Fruit fly (Drosophila melanogaster) whole organism, embryonic: ENCODE measurements around the gene Ppt1.
A peak's percentile ranks its signal among the peaks of the same experiment; 100 is the strongest.

Experiments
- Atf3 ChIP-seq: fragments of 200-800 bp; sonication (Bioruptor generic); optimal IDR thresholded peaks from 3 replicates; lab custom pipeline; 2016; ENCODE audit warnings: missing biosample characterization, missing genetic modification characterization
- Bdp1 ChIP-seq: fragments of 200-800 bp; sonication (Bioruptor generic); optimal IDR thresholded peaks from 3 replicates; lab custom pipeline; 2016; ENCODE audit warnings: missing biosample characterization, missing genetic modification characterization
- BtbVII ChIP-seq: fragments of 200-800 bp; sonication (Bioruptor generic); optimal IDR thresholded peaks from 3 replicates; lab custom pipeline; 2017; ENCODE audit warnings: missing biosample characterization, mild to moderate bottlenecking, missing genetic modification characterization
- CG1024 ChIP-seq: fragments of 200-800 bp; sonication (Bioruptor generic); IDR thresholded peaks from 2 replicates; pipeline ENCODE4 v1.3.6; 2022; ENCODE audit warnings: missing biosample characterization, missing genetic modification characterization
- CG11093 ChIP-seq: fragments of 200-800 bp; sonication (Bioruptor generic); IDR thresholded peaks from 3 replicates; pipeline ENCODE4 v1.3.6; 2022; ENCODE audit warnings: missing biosample characterization, missing genetic modification characterization
- CG11456 ChIP-seq: fragments of 200-800 bp; sonication (Bioruptor generic); IDR thresholded peaks from 3 replicates; pipeline ENCODE4 v1.3.6; 2022; ENCODE audit warnings: missing biosample characterization, missing genetic modification characterization
- CG1233 ChIP-seq: fragments of 200-800 bp; sonication (Bioruptor generic); optimal IDR thresholded peaks from 4 replicates; lab custom pipeline; 2018; ENCODE audit warnings: missing biosample characterization, mild to moderate bottlenecking, missing genetic modification characterization
- CG12391 ChIP-seq: fragments of 200-800 bp; sonication (Bioruptor generic); optimal IDR thresholded peaks from 3 replicates; lab custom pipeline; 2018; ENCODE audit warnings: missing biosample characterization, mild to moderate bottlenecking, missing genetic modification characterization, moderate library complexity
- CG14667 ChIP-seq: fragments of 200-800 bp; sonication (Bioruptor generic); IDR thresholded peaks from 2 replicates; pipeline ENCODE4 v1.3.6; 2022; ENCODE audit warnings: missing biosample characterization, missing genetic modification characterization
- CG14710 ChIP-seq: fragments of 200-800 bp; sonication (Bioruptor generic); optimal IDR thresholded peaks from 3 replicates; lab custom pipeline; 2019; ENCODE audit warnings: missing biosample characterization, mild to moderate bottlenecking, missing genetic modification characterization, moderate library complexity
- CG14965 ChIP-seq: fragments of 200-800 bp; sonication (Bioruptor generic); optimal IDR thresholded peaks from 2 replicates; lab custom pipeline; 2016; ENCODE audit warnings: missing biosample characterization, missing genetic modification characterization, borderline replicate concordance
- CG17186 ChIP-seq: fragments of 200-800 bp; sonication (Bioruptor generic); optimal IDR thresholded peaks from 3 replicates; lab custom pipeline; 2017; ENCODE audit warnings: missing biosample characterization, missing genetic modification reagents, missing genetic modification characterization
- CG17912 ChIP-seq: fragments of 200-800 bp; sonication (Bioruptor generic); optimal IDR thresholded peaks from 2 replicates; lab custom pipeline; 2018; ENCODE audit warnings: missing biosample characterization, mild to moderate bottlenecking, missing genetic modification characterization
- CG18476 ChIP-seq: fragments of 200-800 bp; sonication (Bioruptor generic); optimal IDR thresholded peaks from 2 replicates; lab custom pipeline; 2016; ENCODE audit warnings: missing biosample characterization, mild to moderate bottlenecking, missing genetic modification characterization
- CG2120 ChIP-seq: fragments of 200-800 bp; sonication (Bioruptor generic); optimal IDR thresholded peaks from 3 replicates; lab custom pipeline; 2016; ENCODE audit warnings: missing biosample characterization, missing genetic modification characterization
- CG31365 ChIP-seq: fragments of 200-800 bp; sonication (Bioruptor generic); optimal IDR thresholded peaks from 2 replicates; lab custom pipeline; 2018; ENCODE audit warnings: missing biosample characterization, mild to moderate bottlenecking, missing genetic modification characterization
- CG3407 ChIP-seq: fragments of 200-800 bp; sonication (Bioruptor generic); optimal IDR thresholded peaks from 2 replicates; lab custom pipeline; 2018; ENCODE audit warnings: missing biosample characterization, mild to moderate bottlenecking, missing genetic modification characterization
- CG4360 ChIP-seq: fragments of 200-800 bp; sonication (Bioruptor generic); IDR thresholded peaks from 2 replicates; pipeline ENCODE4 v1.3.6; 2022; ENCODE audit warnings: missing biosample characterization, missing genetic modification characterization
- CG4707 ChIP-seq: fragments of 200-800 bp; sonication (Bioruptor generic); optimal IDR thresholded peaks from 2 replicates; lab custom pipeline; 2018; ENCODE audit warnings: missing biosample characterization, mild to moderate bottlenecking, missing genetic modification characterization, moderate library complexity
- CG6175 ChIP-seq: fragments of 200-800 bp; sonication (Bioruptor generic); IDR thresholded peaks from 3 replicates; pipeline ENCODE4 v1.3.6; 2022; ENCODE audit warnings: missing biosample characterization, missing genetic modification characterization
- CG7271 ChIP-seq: fragments of 200-800 bp; sonication (Bioruptor generic); optimal IDR thresholded peaks from 2 replicates; lab custom pipeline; 2018; ENCODE audit warnings: missing biosample characterization, mild to moderate bottlenecking, missing genetic modification characterization, moderate library complexity
- CG7928 ChIP-seq: fragments of 200-800 bp; sonication (Bioruptor generic); optimal IDR thresholded peaks from 2 replicates; lab custom pipeline; 2017; ENCODE audit warnings: missing biosample characterization, mild to moderate bottlenecking, missing genetic modification characterization
- CG8478 ChIP-seq: fragments of >200 bp; optimal IDR thresholded peaks from 2 replicates; lab custom pipeline; 2018
- D19A ChIP-seq: fragments of 200-800 bp; optimal IDR thresholded peaks from 3 replicates; lab custom pipeline; 2019; ENCODE audit warnings: missing biosample characterization, mild to moderate bottlenecking, missing genetic modification characterization, moderate library complexity
- Elba2 ChIP-seq: fragments of 200-800 bp; sonication (Bioruptor generic); optimal IDR thresholded peaks from 3 replicates; lab custom pipeline; 2016; ENCODE audit warnings: missing biosample characterization, missing genetic modification characterization
- Gsc ChIP-seq: fragments of 200-800 bp; sonication (Bioruptor generic); IDR thresholded peaks from 2 replicates; pipeline ENCODE4 v1.3.6; 2022; ENCODE audit warnings: missing biosample characterization, missing genetic modification characterization
- Hmx ChIP-seq: fragments of 200-800 bp; sonication (Bioruptor generic); optimal IDR thresholded peaks from 2 replicates; lab custom pipeline; 2016; ENCODE audit warnings: missing biosample characterization, missing genetic modification characterization
- Hr39 ChIP-seq: fragments of >200 bp; optimal IDR thresholded peaks from 2 replicates; lab custom pipeline; 2017
- Lhr ChIP-seq: fragments of 200-800 bp; sonication (Bioruptor generic); optimal IDR thresholded peaks from 3 replicates; lab custom pipeline; 2017; ENCODE audit warnings: mild to moderate bottlenecking, missing biosample characterization, missing genetic modification reagents, missing genetic modification characterization
- Lpt ChIP-seq: fragments of >200 bp; optimal IDR thresholded peaks from 2 replicates; lab custom pipeline; 2018; ENCODE audit warnings: missing biosample characterization, missing genetic modification characterization
- abd-A ChIP-seq: fragments of 200-800 bp; sonication (Bioruptor generic); optimal IDR thresholded peaks from 3 replicates; lab custom pipeline; 2019; ENCODE audit warnings: missing biosample characterization, mild to moderate bottlenecking, missing genetic modification characterization, moderate library complexity
- ara ChIP-seq: fragments of 200-800 bp; sonication (Bioruptor generic); IDR thresholded peaks from 2 replicates; pipeline ENCODE4 v1.3.6; 2022; ENCODE audit warnings: missing biosample characterization, missing genetic modification characterization
- ase ChIP-seq: fragments of 200-800 bp; sonication (Bioruptor generic); IDR thresholded peaks from 3 replicates; pipeline ENCODE4 v1.3.6; 2022; ENCODE audit warnings: missing biosample characterization, missing genetic modification characterization
- az2 ChIP-seq: fragments of 200-800 bp; sonication (Bioruptor generic); optimal IDR thresholded peaks from 3 replicates; lab custom pipeline; 2016; ENCODE audit warnings: missing biosample characterization, missing genetic modification characterization
- chif ChIP-seq, 2 experiments: fragments of 200-800 bp; sonication (Bioruptor generic); optimal IDR thresholded peaks; 3 replicates each; lab custom pipeline; 2016; ENCODE audit warnings: missing biosample characterization in 2 of 2, missing genetic modification characterization in 2 of 2
- chn ChIP-seq: fragments of 200-800 bp; sonication (Bioruptor generic); optimal IDR thresholded peaks from 2 replicates; lab custom pipeline; 2016; ENCODE audit warnings: missing biosample characterization, missing genetic modification characterization
- crp ChIP-seq, 2 experiments: fragments of 200-800 bp; sonication (Bioruptor generic); optimal IDR thresholded peaks; 2 replicates in 1 of 2; 3 replicates in 1 of 2; lab custom pipeline; 2017; ENCODE audit warnings: missing biosample characterization in 2 of 2, missing genetic modification characterization in 2 of 2, mild to moderate bottlenecking in 1 of 2, moderate library complexity in 1 of 2
- fd102C ChIP-seq: fragments of 200-800 bp; sonication (Bioruptor generic); optimal IDR thresholded peaks from 2 replicates; lab custom pipeline; 2018; ENCODE audit warnings: missing biosample characterization, mild to moderate bottlenecking, missing genetic modification characterization, moderate library complexity
- ftz-f1 ChIP-seq: fragments of 200-800 bp; sonication (Bioruptor generic); optimal IDR thresholded peaks from 2 replicates; lab custom pipeline; 2016; ENCODE audit warnings: missing biosample characterization, missing genetic modification characterization
- gcm ChIP-seq: fragments of 200-800 bp; sonication (Bioruptor generic); optimal IDR thresholded peaks from 2 replicates; lab custom pipeline; 2019; ENCODE audit warnings: missing biosample characterization, mild to moderate bottlenecking, missing genetic modification characterization, moderate library complexity
- gfzf ChIP-seq: fragments of 200-800 bp; sonication (Bioruptor generic); optimal IDR thresholded peaks from 2 replicates; lab custom pipeline; 2016; ENCODE audit warnings: missing biosample characterization, mild to moderate bottlenecking, missing genetic modification characterization, moderate library complexity
- gsb ChIP-seq: fragments of 200-800 bp; sonication (Bioruptor generic); IDR thresholded peaks from 2 replicates; pipeline ENCODE4 v1.3.6; 2022; ENCODE audit warnings: missing biosample characterization, missing genetic modification characterization
- kni ChIP-seq: fragments of 200-800 bp; sonication (Bioruptor generic); optimal IDR thresholded peaks from 3 replicates; lab custom pipeline; 2017; ENCODE audit warnings: mild to moderate bottlenecking, missing biosample characterization, missing genetic modification reagents, missing genetic modification characterization
- lov ChIP-seq, 2 experiments: fragments of 200-800 bp in 1 of 2; fragments of >200 bp in 1 of 2; sonication (Bioruptor generic) in 1 of 2; IDR thresholded peaks in 1 of 2; optimal IDR thresholded peaks in 1 of 2; 2 replicates in 1 of 2; 3 replicates in 1 of 2; pipeline versions ENCODE4 v1.3.6 to Lab custom; 2017 to 2022; ENCODE audit warnings: missing biosample characterization in 1 of 2, missing genetic modification characterization in 1 of 2
- nau ChIP-seq: fragments of 200-800 bp; sonication (Bioruptor generic); optimal IDR thresholded peaks from 3 replicates; lab custom pipeline; 2017; ENCODE audit warnings: missing biosample characterization, mild to moderate bottlenecking, missing genetic modification characterization, missing genetic modification reagents
- nom ChIP-seq: fragments of 200-800 bp; sonication (Bioruptor generic); optimal IDR thresholded peaks from 2 replicates; lab custom pipeline; 2017; ENCODE audit warnings: missing biosample characterization, missing genetic modification characterization, mild to moderate bottlenecking, moderate library complexity, missing genetic modification reagents
- sc ChIP-seq, 3 experiments: fragments of >200 bp in 2 of 3; fragments of 200-800 bp in 1 of 3; sonication (Bioruptor generic) in 1 of 3; optimal IDR thresholded peaks; 2 replicates in 2 of 3; 3 replicates in 1 of 3; lab custom pipeline; 2017; ENCODE audit warnings: mild to moderate bottlenecking in 1 of 3, missing biosample characterization in 1 of 3, missing genetic modification characterization in 1 of 3, missing genetic modification reagents in 1 of 3
- scrt ChIP-seq: fragments of 200-800 bp; sonication (Bioruptor generic); optimal IDR thresholded peaks from 2 replicates; lab custom pipeline; 2018; ENCODE audit warnings: missing biosample characterization, mild to moderate bottlenecking, missing genetic modification characterization, moderate library complexity
- ssp ChIP-seq: fragments of 200-800 bp; sonication (Bioruptor generic); IDR thresholded peaks from 2 replicates; pipeline ENCODE4 v1.3.6; 2022; ENCODE audit warnings: missing biosample characterization, missing genetic modification characterization

Gene Ppt1

DNA sequence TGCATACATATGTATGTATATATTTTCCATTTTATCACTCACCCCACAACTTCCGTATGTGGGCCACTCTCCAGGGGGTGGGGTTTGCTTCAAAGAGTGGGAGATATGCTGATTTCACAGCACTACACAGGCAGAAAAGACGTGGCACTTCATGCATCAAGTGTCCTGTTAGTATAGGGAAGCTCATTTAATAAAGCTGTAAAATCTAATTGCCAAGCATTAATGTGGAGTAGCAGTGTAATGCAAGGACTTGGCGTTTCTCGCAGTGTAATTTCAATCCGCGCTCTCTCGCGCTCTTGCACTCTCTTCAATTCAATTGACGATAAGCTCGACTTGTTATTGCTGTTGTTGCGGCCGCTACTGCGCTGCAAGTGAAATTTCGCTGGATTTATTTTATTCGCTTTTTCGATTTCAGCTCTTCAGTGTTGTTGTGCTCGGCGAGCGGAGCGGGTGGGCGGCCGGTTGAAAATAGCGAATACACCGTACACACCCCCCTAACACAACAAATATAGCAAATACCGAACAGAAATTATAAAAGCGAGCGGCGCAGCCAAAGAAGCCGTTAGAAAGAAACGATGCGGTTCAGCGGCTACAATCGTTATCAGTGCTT, 19.3 kb upstream of the Ppt1 start, which contains the start of gene Hexo2 (continued):
- TF ChIP-seq crp (GFP tag; optimal IDR thresholded peaks at IDR 0.05; lab: Kevin White, UChicago): peak in 1 of 2 experiments; percentile 57
- TF ChIP-seq CG31365 (tag; lab: Kevin White, UChicago): peak; percentile 80
- peak; percentile 96 for TF ChIP-seq ara (GFP tag; lab: Robert Waterston, UW)
- peak; percentile 90 for TF ChIP-seq CG12391
- TF ChIP-seq CG14710 (tag; lab: Kevin White, UChicago): peak; percentile 87
- TF ChIP-seq BtbVII (GFP tag; lab: Kevin White, UChicago): peak; percentile 77
- peak; percentile 96 to 97 for TF ChIP-seq chif (GFP tag; optimal IDR thresholded peaks at IDR 0.05; lab: Kevin White, UChicago)
- no peak for TF ChIP-seq ftz-f1 (GFP tag; lab: Kevin White, UChicago)
- TF ChIP-seq CG4707: peak; percentile 86
- peak; percentile 96 for TF ChIP-seq ase (GFP tag; lab: Robert Waterston, UW)
- no peak for TF ChIP-seq CG7271 (tag; lab: Kevin White, UChicago)
- TF ChIP-seq CG4360 (GFP tag; lab: Robert Waterston, UW): peak; percentile 83
- peak; percentile 89 for TF ChIP-seq ssp
- peak; percentile 81 for TF ChIP-seq Bdp1
- TF ChIP-seq Lhr (GFP tag; lab: Kevin White, UChicago): peak; percentile 81
- peak; percentile 5 for TF ChIP-seq Elba2 (GFP tag; lab: Kevin White, UChicago)
- TF ChIP-seq CG3407 (GFP tag; lab: Kevin White, UChicago): peak; percentile 91
- TF ChIP-seq kni (GFP tag; lab: Kevin White, UChicago): peak; percentile 59
- peak; percentile 83 for TF ChIP-seq CG17186
- TF ChIP-seq CG17912: peak; percentile 70
- peak; percentile 80 for TF ChIP-seq CG14965 (GFP tag; lab: Kevin White, UChicago)
- TF ChIP-seq Gsc (GFP tag; lab: Robert Waterston, UW): peak; percentile 94
- no peak for TF ChIP-seq abd-A
- TF ChIP-seq Hmx (GFP tag; lab: Kevin White, UChicago): peak; percentile 52
- TF ChIP-seq D19A (tag; lab: Kevin White, UChicago): peak; percentile 86
- TF ChIP-seq CG7928 (GFP tag; lab: Kevin White, UChicago): peak; percentile 3
- TF ChIP-seq CG6175: peak; percentile 81
- TF ChIP-seq nau (GFP tag; lab: Kevin White, UChicago): peak; percentile 85
- no peak for TF ChIP-seq CG8478
- peak; percentile 71 for TF ChIP-seq scrt (GFP tag; lab: Kevin White, UChicago)
- TF ChIP-seq fd102C (GFP tag; lab: Kevin White, UChicago): peak; percentile 58
- peak; percentile 95 for TF ChIP-seq CG11456 (GFP tag; lab: Robert Waterston, UW)
- TF ChIP-seq Lpt (GFP tag; lab: Kevin White, UChicago): no peak
- no peak for TF ChIP-seq lov (optimal IDR thresholded peaks at IDR 0.05; lab: Kevin White, UChicago)
- TF ChIP-seq lov (GFP tag; IDR thresholded peaks at IDR 0.05; lab: Robert Waterston, UW): peak; percentile 95
- TF ChIP-seq gfzf (GFP tag; lab: Kevin White, UChicago): peak; percentile 5
- peak; percentile 89 for TF ChIP-seq nom (GFP tag; lab: Kevin White, UChicago)
- peak; percentile 83 for TF ChIP-seq CG1233 (GFP tag; lab: Kevin White, UChicago)
- peak; percentile 82 for TF ChIP-seq gsb (GFP tag; lab: Robert Waterston, UW)
- TF ChIP-seq chn (GFP tag; lab: Kevin White, UChicago): peak; percentile 94
- peak; percentile 94 for TF ChIP-seq CG11093
- TF ChIP-seq CG14667 (GFP tag; lab: Robert Waterston, UW): peak; percentile 92
- peak; percentile 95 for TF ChIP-seq CG1024 (GFP tag; lab: Robert Waterston, UW)
- no peak for TF ChIP-seq sc (optimal IDR thresholded peaks at IDR 0.05; lab: Kevin White, UChicago)
- peak; percentile 91 for TF ChIP-seq sc (GFP tag; optimal IDR thresholded peaks at IDR 0.05; lab: Kevin White, UChicago)
- peak; percentile 85 for TF ChIP-seq gcm (GFP tag; lab: Kevin White, UChicago)
- no peak for TF ChIP-seq Hr39 (lab: Kevin White, UChicago)
- peak; percentile 95 for TF ChIP-seq Atf3
- TF ChIP-seq CG2120 (GFP tag; lab: Kevin White, UChicago): peak; percentile 82
- TF ChIP-seq CG18476 (GFP tag; lab: Kevin White, UChicago): peak; percentile 86
- peak; percentile 95 for TF ChIP-seq az2 (GFP tag; lab: Kevin White, UChicago)
